Worm (Caenorhabditis elegans): Measurements from ENCODE around the gene T08B6.9.

DNA sequence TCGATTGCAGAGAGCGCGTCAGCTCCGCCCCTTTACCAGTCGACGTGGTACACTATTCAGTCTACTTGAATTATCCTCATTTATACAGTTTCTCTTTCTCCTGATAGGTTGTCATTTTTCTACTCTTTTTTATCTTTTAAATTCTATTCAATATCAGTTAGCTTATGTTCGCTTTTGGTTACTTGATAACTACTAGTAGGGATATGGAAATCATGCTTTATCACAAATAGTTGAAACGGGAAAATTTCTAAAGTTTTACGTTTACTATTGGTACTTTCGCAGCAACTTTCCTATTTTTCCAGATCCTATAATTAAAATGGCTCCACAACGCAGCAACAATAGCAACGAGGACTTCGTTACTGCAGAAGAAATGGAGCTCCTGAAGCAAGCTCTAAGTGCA lies 1.0 kb upstream of the T08B6.9 start, which contains the start of gene sgnh-1:
- TF ChIP-seq scrt-1 (GFP tag; IDR thresholded peaks at IDR 0.05) (no peak), hnd-1 (tag; optimal IDR thresholded peaks at IDR 0.05) (no peak), tbx-37 (GFP tag; conservative IDR thresholded peaks at IDR 0.05) (no peak), sea-1 (GFP tag; conservative IDR thresholded peaks at IDR 0.05) (no peak), flt-1 (GFP tag; IDR thresholded peaks at IDR 0.05) (no peak), ama-1 (optimal IDR thresholded peaks at IDR 0.05) (no peak), ets-7 (tag; optimal IDR thresholded peaks at IDR 0.05) (no peak), F13C5.2 (tag; optimal IDR thresholded peaks at IDR 0.05) (no peak), ceh-13 (GFP tag; optimal IDR thresholded peaks at IDR 0.05) (no peak), ceh-36 (tag; optimal IDR thresholded peaks at IDR 0.05) (no peak), hmbx-1 (tag; optimal IDR thresholded peaks at IDR 0.05) (no peak)
